Fruit fly (Drosophila melanogaster): ENCODE data around the gene CG44085.
A peak's percentile ranks its signal among the peaks of the same experiment; 100 is the strongest.

The CG44085 gene

dm6 chr2L:13290276-13291065, 29.7 kb downstream of the CG44085 start (continued):
- TF ChIP-seq pan (optimal IDR thresholded peaks at IDR 0.05) (no peak), pan (GFP tag; optimal IDR thresholded peaks at IDR 0.05 in 1 of 2, IDR thresholded peaks at IDR 0.05 in 1 of 2) (peak in 1 of 2 experiments; percentile 61), gsb-n (tag; optimal IDR thresholded peaks at IDR 0.05) (peak; percentile 62), bigmax (GFP tag; optimal IDR thresholded peaks at IDR 0.05) (peak; percentile 39), CG4707 (GFP tag; optimal IDR thresholded peaks at IDR 0.05) (peak; percentile 73), ftz-f1 (GFP tag; optimal IDR thresholded peaks at IDR 0.05) (peak; percentile 55), Bgb (GFP tag; IDR thresholded peaks at IDR 0.05; ENCODE audit: partially characterized antibody) (peak; percentile 73; the same call in 1 of the 2 replicates), Usf (GFP tag; optimal IDR thresholded peaks at IDR 0.05) (no peak), CG17328 (GFP tag; IDR thresholded peaks at IDR 0.05) (peak; percentile 57), CkIIα-i1 (GFP tag; IDR thresholded peaks at IDR 0.05) (no peak), pb (GFP tag; optimal IDR thresholded peaks at IDR 0.05) (peak; percentile 49), HLH3B (GFP tag; IDR thresholded peaks at IDR 0.05) (peak; percentile 53; the same call in 1 of the 2 replicates), inv (GFP tag; IDR thresholded peaks at IDR 0.05; ENCODE audit: partially characterized antibody) (peak; percentile 29; the same call in 1 of the 2 replicates), H2.0 (GFP tag; IDR thresholded peaks at IDR 0.05) (peak; percentile 47; the same call in 1 of the 2 replicates), pnt (GFP tag; optimal IDR thresholded peaks at IDR 0.05) (no peak), B-H1 (GFP tag; IDR thresholded peaks at IDR 0.05) (peak; percentile 48; the same call in 1 of the 3 replicates), gsb (GFP tag; IDR thresholded peaks at IDR 0.05) (peak; percentile 63), gem (tag; optimal IDR thresholded peaks at IDR 0.05) (peak; percentile 80), unpg (GFP tag; optimal IDR thresholded peaks at IDR 0.05) (peak; percentile 87), CG9727 (GFP tag; optimal IDR thresholded peaks at IDR 0.05) (peak; percentile 69), sisA (GFP tag; IDR thresholded peaks at IDR 0.05) (no peak), CG13296 (GFP tag; optimal IDR thresholded peaks at IDR 0.05) (peak; percentile 95), ind (GFP tag; optimal IDR thresholded peaks at IDR 0.05) (no peak), az2 (GFP tag; optimal IDR thresholded peaks at IDR 0.05) (no peak), fd96Cb (tag; optimal IDR thresholded peaks at IDR 0.05) (peak; percentile 29), CG11723 (GFP tag; optimal IDR thresholded peaks at IDR 0.05) (peak; percentile 72), D19A (tag; optimal IDR thresholded peaks at IDR 0.05) (peak; percentile 60), Blimp-1 (GFP tag; optimal IDR thresholded peaks at IDR 0.05) (peak; percentile 93), slbo (GFP tag; IDR thresholded peaks at IDR 0.05) (peak; percentile 38), Xbp1 (GFP tag; optimal IDR thresholded peaks at IDR 0.05) (peak; percentile 10), klu (GFP tag; IDR thresholded peaks at IDR 0.05) (no peak), hbn (GFP tag; IDR thresholded peaks at IDR 0.05; ENCODE audit: partially characterized antibody) (no peak), NC2α (GFP tag; optimal IDR thresholded peaks at IDR 0.05) (peak; percentile 65), row (GFP tag; IDR thresholded peaks at IDR 0.05) (no peak; the same call in 2 of the 3 replicates), CG11695 (GFP tag; IDR thresholded peaks at IDR 0.05) (peak; percentile 73), CG1024 (GFP tag; IDR thresholded peaks at IDR 0.05) (peak; percentile 35; the same call in 1 of the 2 replicates), tin (GFP tag; optimal IDR thresholded peaks at IDR 0.05) (no peak), Hmx (GFP tag; optimal IDR thresholded peaks at IDR 0.05) (no peak), Abd-B (GFP tag; optimal IDR thresholded peaks at IDR 0.05) (no peak), Bdp1 (GFP tag; optimal IDR thresholded peaks at IDR 0.05) (peak; percentile 57), Antp (GFP tag; optimal IDR thresholded peaks at IDR 0.05) (peak; percentile 18), Sry-β (GFP tag; optimal IDR thresholded peaks at IDR 0.05) (no peak), zen2 (GFP tag; IDR thresholded peaks at IDR 0.05; ENCODE audit: partially characterized antibody) (peak; percentile 18; the same call in 1 of the 3 replicates), Gsc (GFP tag; IDR thresholded peaks at IDR 0.05) (no peak), fd64A (GFP tag; optimal IDR thresholded peaks at IDR 0.05) (peak; percentile 87), pum (GFP tag; optimal IDR thresholded peaks at IDR 0.05) (no peak), CG10654 (GFP tag; optimal IDR thresholded peaks at IDR 0.05) (peak; percentile 16), CG2889 (GFP tag; IDR thresholded peaks at IDR 0.05) (no peak), CG18619 (GFP tag; optimal IDR thresholded peaks at IDR 0.05) (peak; percentile 88)

All from whole organism, embryonic.